Worm (Caenorhabditis elegans) whole organism, L4 larva: ENCODE results near the gene wdr-5.2.
A peak's percentile ranks its signal among the peaks of the same experiment; 100 is the strongest.

ENCODE experiments used
- D1046.2 ChIP-seq: fragments of 200-800 bp; sonication (Bioruptor generic); IDR thresholded peaks from 2 replicates; pipeline ENCODE4 v1.3.6; 2022; ENCODE audit warnings: missing genetic modification characterization, missing compliant biosample characterization
- F49E8.2 ChIP-seq: sonication (generic microtip); optimal IDR thresholded peaks from 2 replicates; lab custom pipeline; 2016; ENCODE audit warnings: missing compliant biosample characterization, mild to moderate bottlenecking, missing genetic modification characterization, borderline replicate concordance
- T26A8.4 ChIP-seq: fragments of 200-800 bp; sonication (Bioruptor generic); IDR thresholded peaks from 2 replicates; pipeline ENCODE4 v1.3.6; 2022; ENCODE audit warnings: missing genetic modification characterization, missing compliant biosample characterization
- ZK546.5 ChIP-seq, 2 experiments: sonication (generic microtip); optimal IDR thresholded peaks; 2 replicates each; lab custom pipeline; 2017; ENCODE audit warnings: missing biosample characterization in 2 of 2, missing genetic modification characterization in 2 of 2
- aha-1 ChIP-seq: fragments of 150-350 bp; peaks from one replicate; lab custom pipeline; 2014; ENCODE audit warnings: missing biosample characterization, missing genetic modification characterization
- aly-2 ChIP-seq: sonication (generic microtip); optimal IDR thresholded peaks from 2 replicates; lab custom pipeline; 2018; ENCODE audit warnings: missing biosample characterization, missing genetic modification characterization
- ama-1 ChIP-seq: fragments of 150-350 bp; optimal IDR thresholded peaks from 2 replicates; lab custom pipeline; 2014; ENCODE audit warnings: inconsistent platforms, mixed read lengths
- attf-4 ChIP-seq: sonication (generic microtip); optimal IDR thresholded peaks from 3 replicates; lab custom pipeline; 2017; ENCODE audit warnings: missing biosample characterization, missing genetic modification characterization
- ceh-44 ChIP-seq: fragments of 200-800 bp; sonication (Bioruptor generic); IDR thresholded peaks from 2 replicates; pipeline ENCODE4 v1.3.6; 2022; ENCODE audit warnings: missing genetic modification reagents, missing genetic modification characterization, missing compliant biosample characterization
- ceh-62 ChIP-seq: sonication (generic microtip); optimal IDR thresholded peaks from 2 replicates; lab custom pipeline; 2017; ENCODE audit warnings: missing biosample characterization, missing genetic modification characterization
- ces-1 ChIP-seq: fragments of 150-350 bp; sonication (generic microtip); optimal IDR thresholded peaks from 4 replicates; lab custom pipeline; 2014; ENCODE audit warnings: missing biosample characterization, missing genetic modification reagents, missing genetic modification characterization
- daf-16 ChIP-seq, 3 experiments: sonication (generic microtip); optimal IDR thresholded peaks; 2 replicates each; lab custom pipeline; 2016 to 2017; ENCODE audit warnings: missing genetic modification characterization in 3 of 3, missing genetic modification reagents in 3 of 3, mild to moderate bottlenecking in 2 of 3, missing compliant biosample characterization in 2 of 3, missing biosample characterization in 1 of 3, moderate library complexity in 1 of 3
- dpl-1 ChIP-seq: fragments of 150-350 bp; optimal IDR thresholded peaks from 2 replicates; lab custom pipeline; 2014; ENCODE audit warnings: missing biosample characterization, missing genetic modification reagents, missing genetic modification characterization
- duxl-1 ChIP-seq: sonication (generic microtip); optimal IDR thresholded peaks from 2 replicates; lab custom pipeline; 2016; ENCODE audit warnings: mild to moderate bottlenecking, missing genetic modification characterization, moderate library complexity, missing compliant biosample characterization; ENCODE audit not compliant: poor library complexity
- dve-1 ChIP-seq: sonication (generic microtip); optimal IDR thresholded peaks from 2 replicates; lab custom pipeline; 2017; ENCODE audit warnings: antibody characterized with exemption, mild to moderate bottlenecking, missing genetic modification characterization, missing compliant biosample characterization; ENCODE audit not compliant: insufficient read depth
- hlh-30 ChIP-seq: sonication (generic microtip); optimal IDR thresholded peaks from 2 replicates; lab custom pipeline; 2017; ENCODE audit warnings: antibody characterized with exemption, mild to moderate bottlenecking, missing genetic modification characterization, missing compliant biosample characterization; ENCODE audit not compliant: insufficient read depth
- hmg-1.1 ChIP-seq: fragments of 200-800 bp; sonication (Bioruptor generic); IDR thresholded peaks from 2 replicates; pipeline ENCODE4 v1.3.6; 2022; ENCODE audit warnings: missing genetic modification reagents, missing genetic modification characterization, missing compliant biosample characterization
- lin-1 ChIP-seq: fragments of 200-800 bp; sonication (Bioruptor generic); IDR thresholded peaks from 2 replicates; pipeline ENCODE4 v1.3.6; 2022; ENCODE audit warnings: missing genetic modification reagents, missing genetic modification characterization, missing compliant biosample characterization
- lir-3 ChIP-seq: sonication (generic microtip); optimal IDR thresholded peaks from 2 replicates; lab custom pipeline; 2016; ENCODE audit warnings: mild to moderate bottlenecking, missing genetic modification characterization, missing compliant biosample characterization
- mdt-29 ChIP-seq: fragments of 200-800 bp; sonication (Bioruptor generic); IDR thresholded peaks from 2 replicates; pipeline ENCODE4 v1.3.6; 2022; ENCODE audit warnings: missing genetic modification reagents, missing genetic modification characterization, missing compliant biosample characterization
- mes-2 ChIP-seq: sonication (generic microtip); optimal IDR thresholded peaks from 2 replicates; lab custom pipeline; 2016; ENCODE audit warnings: missing genotype, mild to moderate bottlenecking, missing genetic modification characterization, missing compliant biosample characterization; ENCODE audit not compliant: poor library complexity, severe bottlenecking
- nhr-28 ChIP-seq: fragments of 150-350 bp; optimal IDR thresholded peaks from 2 replicates; lab custom pipeline; 2014; ENCODE audit warnings: missing biosample characterization, missing genetic modification characterization
- nhr-42 ChIP-seq: fragments of 200-800 bp; sonication (Bioruptor generic); IDR thresholded peaks from 2 replicates; pipeline ENCODE4 v1.3.6; 2022; ENCODE audit warnings: missing genetic modification characterization, missing compliant biosample characterization
- pha-4 ChIP-seq, 2 experiments: fragments of 150-350 bp in 1 of 2; fragments of 200-800 bp in 1 of 2; sonication (Bioruptor generic) in 1 of 2; IDR thresholded peaks in 1 of 2; optimal IDR thresholded peaks in 1 of 2; 2 replicates each; pipeline versions ENCODE4 v1.3.6 to Lab custom; 2014 to 2022; ENCODE audit warnings: missing genetic modification characterization in 2 of 2, missing genetic modification reagents in 2 of 2, missing biosample characterization in 1 of 2, missing compliant biosample characterization in 1 of 2
- pqm-1 ChIP-seq: sonication (generic microtip); optimal IDR thresholded peaks from 2 replicates; lab custom pipeline; 2017; ENCODE audit warnings: missing biosample characterization, missing genetic modification characterization
- skn-1 ChIP-seq: fragments of 150-350 bp; optimal IDR thresholded peaks from 2 replicates; lab custom pipeline; 2014; ENCODE audit warnings: missing biosample characterization, missing genetic modification characterization
- snpc-1.2 ChIP-seq: fragments of 200-800 bp; sonication (Bioruptor generic); IDR thresholded peaks from 2 replicates; pipeline ENCODE4 v1.3.6; 2022; ENCODE audit warnings: missing genetic modification reagents, missing genetic modification characterization, missing compliant biosample characterization
- snpc-4 ChIP-seq: fragments of 150-350 bp; optimal IDR thresholded peaks from 2 replicates; lab custom pipeline; 2014; ENCODE audit warnings: missing biosample characterization, missing genetic modification characterization
- unc-130 ChIP-seq: sonication (generic microtip); optimal IDR thresholded peaks from 2 replicates; lab custom pipeline; 2016; ENCODE audit warnings: missing genetic modification reagents, missing genetic modification characterization, missing compliant biosample characterization
- unc-39 ChIP-seq: sonication (generic microtip); optimal IDR thresholded peaks from 2 replicates; lab custom pipeline; 2017; ENCODE audit warnings: missing biosample characterization, missing genetic modification characterization
- zag-1 ChIP-seq: fragments of 150-350 bp; optimal IDR thresholded peaks from 2 replicates; lab custom pipeline; 2014; ENCODE audit warnings: missing biosample characterization, missing genetic modification characterization
- ztf-7 ChIP-seq: fragments of 150-350 bp; optimal IDR thresholded peaks from 2 replicates; lab custom pipeline; 2014; ENCODE audit warnings: missing biosample characterization, missing genetic modification characterization

Gene wdr-5.2

ce11 chrX:14324289-14324688 is 25.6 kb upstream of the wdr-5.2 start:
- peak; percentile 59 for TF ChIP-seq snpc-4
- TF ChIP-seq aha-1, result peak; percentile 77
- peak; percentile 75 for TF ChIP-seq snpc-1.2 (GFP tag; lab: Robert Waterston, UW)
- peak; percentile 13 for TF ChIP-seq mes-2 (tag; lab: Kevin White, UChicago)
- no peak for TF ChIP-seq pha-4 (GFP tag; IDR thresholded peaks at IDR 0.05; lab: Robert Waterston, UW)
- no peak for TF ChIP-seq pha-4 (tag; optimal IDR thresholded peaks at IDR 0.05; lab: Kevin White, UChicago)
- TF ChIP-seq, all 104 proteins: peak for 4

- TF ChIP-seq ceh-62 (no peak), aha-1 (peak; percentile 93)
- TF ChIP-seq, all 104 proteins: peak for 1
Observed at ce11 chrX:14326578-14326977, 23.3 kb upstream of the wdr-5.2 start.

ce11 chrX:14327398-14327797 is 22.5 kb upstream of the wdr-5.2 start, which contains the start of gene C11H1.7:
Gene C11H1.7 (plus strand): TSS chrX:14327409.
- TF ChIP-seq skn-1 (tag; lab: Kevin White, UChicago), result no peak
- peak; percentile 60 for TF ChIP-seq aha-1

- TF ChIP-seq D1046.2 (no peak), dve-1 (tag; lab: Kevin White, UChicago) (no peak), T26A8.4 (GFP tag; lab: Robert Waterston, UW) (no peak), aly-2 (tag; lab: Kevin White, UChicago) (no peak)
Observed at ce11 chrX:14329348-14329747, 20.6 kb upstream of the wdr-5.2 start.

ce11 chrX:14334151-14334550 is 15.8 kb upstream of the wdr-5.2 start:
- TF ChIP-seq unc-39 (tag; lab: Kevin White, UChicago) (no peak), ces-1 (GFP tag; lab: Kevin White, UChicago) (no peak), mdt-29 (GFP tag; lab: Robert Waterston, UW) (no peak), dpl-1 (GFP tag; lab: Kevin White, UChicago) (no peak), nhr-28 (tag; lab: Kevin White, UChicago) (peak; percentile 17), nhr-42 (no peak), hlh-30 (peak; percentile 37)

- TF ChIP-seq zag-1 (tag; lab: Kevin White, UChicago) (no peak), lin-1 (GFP tag; lab: Robert Waterston, UW) (no peak), ceh-44 (no peak), hmg-1.1 (no peak), T26A8.4 (GFP tag; lab: Robert Waterston, UW) (no peak), ZK546.5 (tag; optimal IDR thresholded peaks at IDR 0.05; lab: Kevin White, UChicago) (no peak), attf-4 (tag; lab: Kevin White, UChicago) (no peak), ama-1 (lab: Kevin White, UChicago) (no peak), dpl-1 (GFP tag; lab: Kevin White, UChicago) (no peak), unc-130 (GFP tag; lab: Kevin White, UChicago) (no peak), daf-16 (GFP tag; optimal IDR thresholded peaks at IDR 0.05; lab: Kevin White, UChicago) (no peak), daf-16 (tag; optimal IDR thresholded peaks at IDR 0.05; lab: Kevin White, UChicago) (no peak), F49E8.2 (tag; lab: Kevin White, UChicago) (no peak), pqm-1 (no peak), duxl-1 (tag; lab: Kevin White, UChicago) (no peak), D1046.2 (no peak), pha-4 (GFP tag; IDR thresholded peaks at IDR 0.05; lab: Robert Waterston, UW) (no peak), pha-4 (tag; optimal IDR thresholded peaks at IDR 0.05; lab: Kevin White, UChicago) (no peak), snpc-1.2 (GFP tag; lab: Robert Waterston, UW) (no peak), lir-3 (tag; lab: Kevin White, UChicago) (no peak), ztf-7 (tag; lab: Kevin White, UChicago) (no peak)
Observed at ce11 chrX:14335220-14335619, 14.7 kb upstream of the wdr-5.2 start, which contains the start of gene K04G11.1. Gene K04G11.1 (plus strand): TSS chrX:14335520.
